Worm (Caenorhabditis elegans) whole organism, young adult: ENCODE results near the gene polg-1.

Experiments used
- B0261.1 ChIP-seq: sonication (generic microtip); optimal IDR thresholded peaks from 2 replicates; lab custom pipeline; 2016; ENCODE audit warnings: mild to moderate bottlenecking, missing genetic modification characterization, moderate library complexity, missing compliant biosample characterization
- D2030.7 ChIP-seq: fragments of 200-800 bp; sonication (Bioruptor generic); IDR thresholded peaks from 2 replicates; pipeline ENCODE4 v1.3.6; 2022; ENCODE audit warnings: missing genetic modification reagents, missing genetic modification characterization, missing compliant biosample characterization
- F10E7.11 ChIP-seq: sonication (generic microtip); optimal IDR thresholded peaks from 2 replicates; lab custom pipeline; 2017; ENCODE audit warnings: mild to moderate bottlenecking, missing genetic modification characterization, moderate library complexity, missing compliant biosample characterization
- F49E8.2 ChIP-seq: sonication (generic microtip); optimal IDR thresholded peaks from 3 replicates; lab custom pipeline; 2017; ENCODE audit warnings: missing genetic modification characterization, mild to moderate bottlenecking, missing compliant biosample characterization, antibody characterized with exemption, moderate library complexity; ENCODE audit not compliant: insufficient read depth
- F55B11.4 ChIP-seq: sonication (generic microtip); optimal IDR thresholded peaks from 2 replicates; lab custom pipeline; 2016; ENCODE audit warnings: missing compliant biosample characterization, missing genetic modification characterization, borderline replicate concordance; ENCODE audit not compliant: insufficient read depth
- K12H6.12 ChIP-seq: fragments of 200-800 bp; sonication (Bioruptor generic); optimal IDR thresholded peaks from 2 replicates; lab custom pipeline; 2018; ENCODE audit warnings: mild to moderate bottlenecking, missing genetic modification characterization, missing compliant biosample characterization
- Y79H2A.3 ChIP-seq: fragments of 200-800 bp; sonication (Bioruptor generic); conservative IDR thresholded peaks from 2 replicates; pipeline ENCODE4 v1.3.6; 2022; ENCODE audit warnings: missing genetic modification reagents, missing genetic modification characterization, missing compliant biosample characterization
- aptf-2 ChIP-seq: fragments of 200-800 bp; sonication (Bioruptor generic); conservative IDR thresholded peaks from 2 replicates; pipeline ENCODE4 v1.3.6; 2022; ENCODE audit warnings: missing genetic modification reagents, missing genetic modification characterization, missing compliant biosample characterization
- atf-7 ChIP-seq: sonication (generic microtip); optimal IDR thresholded peaks from 2 replicates; lab custom pipeline; 2017; ENCODE audit warnings: mild to moderate bottlenecking, missing genetic modification characterization, missing compliant biosample characterization
- attf-3 ChIP-seq: fragments of 200-800 bp; sonication (Bioruptor generic); conservative IDR thresholded peaks from 2 replicates; pipeline ENCODE4 v1.3.6; 2022; ENCODE audit warnings: missing genetic modification reagents, missing genetic modification characterization, missing compliant biosample characterization
- cebp-1 ChIP-seq, 2 experiments: fragments of 200-800 bp in 1 of 2; sonication (Bioruptor generic) in 1 of 2; sonication (generic microtip) in 1 of 2; IDR thresholded peaks in 1 of 2; optimal IDR thresholded peaks in 1 of 2; 2 replicates each; pipeline versions ENCODE4 v1.3.6 to Lab custom; 2017 to 2022; ENCODE audit warnings: missing compliant biosample characterization in 2 of 2, missing genetic modification characterization in 2 of 2, mild to moderate bottlenecking in 1 of 2, missing genetic modification reagents in 1 of 2, moderate library complexity in 1 of 2
- ceh-58 ChIP-seq: fragments of 200-800 bp; sonication (Bioruptor generic); IDR thresholded peaks from 2 replicates; pipeline ENCODE4 v1.3.6; 2022; ENCODE audit warnings: missing genetic modification characterization, missing compliant biosample characterization
- chd-7 ChIP-seq: sonication (generic microtip); optimal IDR thresholded peaks from 2 replicates; lab custom pipeline; 2016; ENCODE audit warnings: mild to moderate bottlenecking, missing genetic modification characterization, moderate library complexity, missing compliant biosample characterization
- efl-1 ChIP-seq: fragments of 150-350 bp; optimal IDR thresholded peaks from 2 replicates; lab custom pipeline; 2014; ENCODE audit warnings: missing biosample characterization, missing genetic modification reagents, missing genetic modification characterization
- hrde-1 ChIP-seq: sonication (generic microtip); optimal IDR thresholded peaks from 2 replicates; lab custom pipeline; 2016; ENCODE audit warnings: missing genetic modification characterization, mild to moderate bottlenecking, missing compliant biosample characterization, moderate library complexity, missing genotype, missing genetic modification reagents, borderline replicate concordance
- let-607 ChIP-seq, 2 experiments: fragments of 200-800 bp in 1 of 2; sonication (Bioruptor generic) in 1 of 2; sonication (generic microtip) in 1 of 2; optimal IDR thresholded peaks; 2 replicates each; lab custom pipeline; 2016 to 2018; ENCODE audit warnings: mild to moderate bottlenecking in 2 of 2, missing compliant biosample characterization in 2 of 2, missing genetic modification characterization in 2 of 2, moderate library complexity in 2 of 2, missing genotype in 1 of 2
- lsy-27 ChIP-seq: sonication (generic microtip); optimal IDR thresholded peaks from 2 replicates; lab custom pipeline; 2017; ENCODE audit warnings: missing genetic modification characterization, mild to moderate bottlenecking, missing compliant biosample characterization, antibody characterized with exemption, missing genotype, borderline replicate concordance; ENCODE audit not compliant: insufficient read depth
- madf-10 ChIP-seq: sonication (generic microtip); optimal IDR thresholded peaks from 2 replicates; lab custom pipeline; 2016; ENCODE audit warnings: mild to moderate bottlenecking, missing genetic modification characterization, missing compliant biosample characterization
- mxl-1 ChIP-seq: sonication (generic microtip); optimal IDR thresholded peaks from 2 replicates; lab custom pipeline; 2016; ENCODE audit warnings: missing genetic modification characterization, missing compliant biosample characterization
- nhr-80 ChIP-seq: sonication (generic microtip); optimal IDR thresholded peaks from 2 replicates; lab custom pipeline; 2016; ENCODE audit warnings: missing genetic modification characterization, missing compliant biosample characterization
- pha-4 ChIP-seq: fragments of 150-350 bp; sonication (generic microtip); optimal IDR thresholded peaks from 2 replicates; lab custom pipeline; 2014; ENCODE audit warnings: missing biosample characterization, missing genetic modification reagents, missing genetic modification characterization
- rec-8 ChIP-seq, 2 experiments: sonication (generic microtip); optimal IDR thresholded peaks; 2 replicates each; lab custom pipeline; 2016; ENCODE audit warnings: mild to moderate bottlenecking in 2 of 2, missing genetic modification characterization in 2 of 2, missing genetic modification reagents in 2 of 2, missing genotype in 2 of 2, missing biosample characterization in 1 of 2, missing compliant biosample characterization in 1 of 2, moderate library complexity in 1 of 2
- sdz-38 ChIP-seq: sonication (generic microtip); optimal IDR thresholded peaks from 2 replicates; lab custom pipeline; 2016; ENCODE audit warnings: missing genotype, missing genetic modification characterization, missing compliant biosample characterization
- snpc-1.1 ChIP-seq: sonication (generic microtip); optimal IDR thresholded peaks from 2 replicates; lab custom pipeline; 2017; ENCODE audit warnings: missing genetic modification characterization, mild to moderate bottlenecking, missing compliant biosample characterization, antibody characterized with exemption, moderate library complexity, missing genotype, missing genetic modification reagents; ENCODE audit not compliant: insufficient read depth
- snpc-3.4 ChIP-seq: sonication (generic microtip); optimal IDR thresholded peaks from 2 replicates; lab custom pipeline; 2017; ENCODE audit warnings: missing genetic modification characterization, mild to moderate bottlenecking, missing compliant biosample characterization, antibody characterized with exemption, moderate library complexity, missing genotype, missing genetic modification reagents
- tbp1 ChIP-seq: fragments of 200-800 bp; sonication (Bioruptor generic); optimal IDR thresholded peaks from 2 replicates; lab custom pipeline; 2018; ENCODE audit warnings: mild to moderate bottlenecking, missing genetic modification characterization, missing compliant biosample characterization
- unc-130 ChIP-seq: sonication (generic microtip); optimal IDR thresholded peaks from 2 replicates; lab custom pipeline; 2016; ENCODE audit warnings: missing genetic modification reagents, missing genetic modification characterization, missing compliant biosample characterization
- unc-62 ChIP-seq: fragments of 150-350 bp; optimal IDR thresholded peaks from 2 replicates; lab custom pipeline; 2014; ENCODE audit warnings: missing biosample characterization, missing genetic modification reagents, missing genetic modification characterization
- xnd-1 ChIP-seq: sonication (generic microtip); optimal IDR thresholded peaks from 2 replicates; lab custom pipeline; 2016; ENCODE audit warnings: missing genotype, missing genetic modification reagents, missing genetic modification characterization, missing compliant biosample characterization
- zim-3 ChIP-seq: sonication (generic microtip); optimal IDR thresholded peaks from 2 replicates; lab custom pipeline; 2017; ENCODE audit warnings: mild to moderate bottlenecking, missing genetic modification characterization, moderate library complexity, missing compliant biosample characterization
- ztf-22 ChIP-seq: fragments of 200-800 bp; sonication (Bioruptor generic); optimal IDR thresholded peaks from 2 replicates; lab custom pipeline; 2018; ENCODE audit warnings: mild to moderate bottlenecking, missing genetic modification characterization, moderate library complexity, missing compliant biosample characterization
- ztf-28 ChIP-seq: fragments of 200-800 bp; sonication (Bioruptor generic); IDR thresholded peaks from 2 replicates; pipeline ENCODE4 v1.3.6; 2022; ENCODE audit warnings: missing genetic modification reagents, missing genetic modification characterization, missing compliant biosample characterization
- ztf-3 ChIP-seq: fragments of 200-800 bp; sonication (Bioruptor generic); optimal IDR thresholded peaks from 2 replicates; lab custom pipeline; 2018; ENCODE audit warnings: mild to moderate bottlenecking, missing genetic modification characterization, missing compliant biosample characterization

polg-1 gene

DNA sequence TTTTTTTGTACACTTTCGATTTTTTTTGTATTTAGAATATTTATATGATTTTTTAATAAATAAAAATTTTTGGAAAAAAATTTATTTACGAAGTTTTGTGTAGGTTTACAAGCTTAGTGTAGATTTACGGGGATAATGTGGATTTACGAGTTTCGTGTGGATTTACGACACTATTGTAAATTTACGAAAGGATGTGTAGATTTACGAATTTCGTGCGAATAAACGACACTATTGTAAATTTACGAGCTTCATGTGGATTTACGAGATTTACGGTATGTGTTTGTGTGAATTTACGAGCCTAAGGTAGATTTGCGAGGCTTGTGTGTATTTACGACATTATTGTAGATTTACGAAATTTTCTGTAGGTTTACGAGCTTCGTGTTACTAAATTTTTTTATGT is 10.6 kb downstream of the polg-1 start:
- TF ChIP-seq pha-4 (no peak), unc-130 (GFP tag; lab: Kevin White, UChicago) (no peak), Y79H2A.3 (GFP tag; lab: Robert Waterston, UW) (no peak), F55B11.4 (tag; lab: Kevin White, UChicago) (no peak), ztf-22 (GFP tag; lab: Kevin White, UChicago) (no peak), chd-7 (tag; lab: Kevin White, UChicago) (no peak)

ce11 chrII:12186726-12187125 is 13.0 kb downstream of the polg-1 start:
- no peak for TF ChIP-seq D2030.7 (GFP tag; lab: Robert Waterston, UW)
- TF ChIP-seq F49E8.2 (tag; lab: Kevin White, UChicago): no peak
- no peak for TF ChIP-seq F10E7.11 (tag; lab: Kevin White, UChicago)
- TF ChIP-seq aptf-2 (GFP tag; lab: Robert Waterston, UW): no peak
- TF ChIP-seq snpc-3.4 (tag; lab: Kevin White, UChicago): no peak
- no peak for TF ChIP-seq rec-8 (tag; optimal IDR thresholded peaks at IDR 0.05; lab: Kevin White, UChicago)
- no peak for TF ChIP-seq lsy-27
- TF ChIP-seq, all 124 proteins: peak for 0

DNA sequence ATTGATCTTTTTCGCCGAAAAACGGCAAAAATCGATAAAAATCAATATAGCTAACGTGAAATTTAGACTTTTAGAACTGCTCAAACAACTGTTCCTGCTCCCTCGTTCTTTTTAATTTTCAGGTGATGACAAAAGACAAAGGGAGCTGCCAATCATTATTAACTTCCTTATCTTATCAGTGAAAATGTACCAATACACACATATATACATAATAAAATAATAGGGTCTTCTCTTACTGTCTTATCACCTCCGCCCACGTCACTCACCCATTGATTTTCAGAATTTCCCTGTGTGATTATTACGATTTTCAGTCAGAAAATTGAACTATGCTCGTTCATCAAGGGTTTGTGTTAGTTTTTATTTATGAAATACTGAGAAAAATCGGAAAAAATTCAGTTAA is 14.1 kb downstream of the polg-1 start, which contains the start of gene Y57A10A.14:
Y57A10A.14 (plus strand) TSS at position 228 of the 400 bp plus-strand sequence.
- TF ChIP-seq tbp1 (GFP tag; lab: Kevin White, UChicago): no peak
- no peak for TF ChIP-seq ztf-22 (GFP tag; lab: Kevin White, UChicago)
- peak; percentile 79 for TF ChIP-seq unc-62 (GFP tag; lab: Kevin White, UChicago)
- no peak for TF ChIP-seq mxl-1 (tag; lab: Kevin White, UChicago)
- TF ChIP-seq atf-7: peak; percentile 34
- TF ChIP-seq madf-10: no peak
- no peak for TF ChIP-seq chd-7 (tag; lab: Kevin White, UChicago)
- TF ChIP-seq sdz-38: no peak
- TF ChIP-seq xnd-1 (tag; lab: Kevin White, UChicago): no peak
- peak in 1 of 2 experiments; percentile 57 for TF ChIP-seq let-607 (tag; optimal IDR thresholded peaks at IDR 0.05; lab: Kevin White, UChicago)
- TF ChIP-seq ceh-58: no peak
- no peak for TF ChIP-seq hrde-1 (tag; lab: Kevin White, UChicago)
- TF ChIP-seq snpc-1.1 (tag; lab: Kevin White, UChicago): no peak
- TF ChIP-seq ztf-3: no peak
- TF ChIP-seq nhr-80: peak; percentile 78
- no peak for TF ChIP-seq K12H6.12 (tag; lab: Kevin White, UChicago)
- no peak for TF ChIP-seq ztf-28 (GFP tag; lab: Robert Waterston, UW)
- TF ChIP-seq cebp-1 (GFP tag; IDR thresholded peaks at IDR 0.05; lab: Robert Waterston, UW): no peak
- peak; percentile 15 for TF ChIP-seq cebp-1 (tag; optimal IDR thresholded peaks at IDR 0.05; lab: Kevin White, UChicago)
- TF ChIP-seq zim-3 (tag; lab: Kevin White, UChicago): no peak
- TF ChIP-seq B0261.1 (tag; lab: Kevin White, UChicago): no peak

- peak; percentile 84 for TF ChIP-seq attf-3
- peak; percentile 43 for TF ChIP-seq efl-1 (GFP tag; lab: Kevin White, UChicago)
- no peak for TF ChIP-seq zim-3 (tag; lab: Kevin White, UChicago)
- TF ChIP-seq, all 124 proteins: peak for 2
Measured at ce11 chrII:12184857-12185256, 14.9 kb downstream of the polg-1 start, which contains the start of gene Y57A10A.13. Gene Y57A10A.13 (minus strand): TSS chrII:12184902.
